In the genomic region with DNA sequence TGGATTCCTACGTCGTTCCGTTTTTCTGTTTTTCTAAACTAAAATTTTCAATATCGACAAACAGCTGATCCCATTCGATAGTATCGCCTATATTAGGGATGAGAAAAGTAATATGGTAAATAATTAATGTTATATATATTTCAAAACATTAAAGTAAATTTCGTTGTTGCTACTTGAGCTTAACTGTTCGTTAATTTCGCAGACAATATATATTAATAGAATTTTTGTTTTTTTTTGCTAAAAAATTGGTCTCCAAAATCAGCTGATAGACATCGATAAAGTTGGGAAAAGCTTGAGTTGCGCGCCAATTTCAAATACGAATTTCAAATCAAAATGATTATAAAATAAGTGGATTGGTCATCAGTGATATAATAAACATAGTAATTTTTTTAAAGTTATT, we compare ENCODE assay signal across 1 fruit fly cellular context.
TF ChIP-seq lines count a peak whose summit lies in the region.

Gene CG12118, minus strand, starts transcription at position 53 of the 400 bp plus-strand sequence.

TF ChIP-seq in whole organism, embryonic, 481 proteins besides CTCF, POLR2A, EP300 and RAD21 (continued from another document and continues in another):
- TF ChIP-seq CG12071 (GFP tag; optimal IDR thresholded peaks at IDR 0.05; lab: Kevin White, UChicago) (no peak), Spps (tag; optimal IDR thresholded peaks at IDR 0.05; lab: Kevin White, UChicago) (peak; percentile 67), run (tag; optimal IDR thresholded peaks at IDR 0.05; lab: Kevin White, UChicago) (no peak), pnt (GFP tag; optimal IDR thresholded peaks at IDR 0.05; lab: Kevin White, UChicago) (no peak), CG11093 (GFP tag; IDR thresholded peaks at IDR 0.05; lab: Robert Waterston, UW) (peak; percentile 74), CG7928 (GFP tag; optimal IDR thresholded peaks at IDR 0.05; lab: Kevin White, UChicago) (peak; percentile 22), Mes4 (GFP tag; optimal IDR thresholded peaks at IDR 0.05; lab: Kevin White, UChicago) (no peak), CG31388 (GFP tag; optimal IDR thresholded peaks at IDR 0.05; lab: Kevin White, UChicago) (peak; percentile 42), lola (GFP tag; optimal IDR thresholded peaks at IDR 0.05; lab: Kevin White, UChicago) (peak in 1 of 3 experiments; percentile 75), CG7271 (tag; optimal IDR thresholded peaks at IDR 0.05; lab: Kevin White, UChicago) (peak; percentile 3), CG12236 (GFP tag; optimal IDR thresholded peaks at IDR 0.05; lab: Kevin White, UChicago) (no peak), Dfd (GFP tag; optimal IDR thresholded peaks at IDR 0.05; lab: Kevin White, UChicago) (no peak), stwl (tag; optimal IDR thresholded peaks at IDR 0.05; lab: Kevin White, UChicago) (peak; percentile 35), bbx (GFP tag; IDR thresholded peaks at IDR 0.05; lab: Robert Waterston, UW; ENCODE audit: partially characterized antibody) (peak; percentile 84), D19A (tag; optimal IDR thresholded peaks at IDR 0.05; lab: Kevin White, UChicago) (peak; percentile 63), pb (GFP tag; optimal IDR thresholded peaks at IDR 0.05; lab: Kevin White, UChicago) (no peak), zfh2 (GFP tag; optimal IDR thresholded peaks at IDR 0.05; lab: Kevin White, UChicago) (peak; percentile 69), Fer3 (tag; optimal IDR thresholded peaks at IDR 0.05; lab: Kevin White, UChicago) (peak; percentile 75), fd64A (GFP tag; optimal IDR thresholded peaks at IDR 0.05; lab: Kevin White, UChicago) (no peak), ssp (GFP tag; IDR thresholded peaks at IDR 0.05; lab: Robert Waterston, UW) (peak; percentile 74), ems (GFP tag; optimal IDR thresholded peaks at IDR 0.05; lab: Kevin White, UChicago) (peak; percentile 17), ken (GFP tag; IDR thresholded peaks at IDR 0.05; lab: Robert Waterston, UW) (peak; percentile 87), CG30403 (GFP tag; optimal IDR thresholded peaks at IDR 0.05; lab: Kevin White, UChicago) (peak; percentile 92), Eip74EF (GFP tag; optimal IDR thresholded peaks at IDR 0.05; lab: Kevin White, UChicago) (peak in 1 of 2 experiments; percentile 54), Jarid2 (GFP tag; optimal IDR thresholded peaks at IDR 0.05; lab: Kevin White, UChicago) (no peak), CG14441 (GFP tag; IDR thresholded peaks at IDR 0.05; lab: Robert Waterston, UW) (peak; percentile 78), sqz (GFP tag; optimal IDR thresholded peaks at IDR 0.05; lab: Kevin White, UChicago) (peak; percentile 43), Hsf (GFP tag; optimal IDR thresholded peaks at IDR 0.05; lab: Kevin White, UChicago) (peak; percentile 71), Myb (GFP tag; optimal IDR thresholded peaks at IDR 0.05; lab: Kevin White, UChicago) (peak; percentile 30), CG13287 (GFP tag; IDR thresholded peaks at IDR 0.05; lab: Robert Waterston, UW; ENCODE audit: partially characterized antibody) (peak; percentile 96), Ada2b (GFP tag; IDR thresholded peaks at IDR 0.05; lab: Robert Waterston, UW) (peak; percentile 75), Kr (GFP tag; optimal IDR thresholded peaks at IDR 0.05; lab: Kevin White, UChicago) (no peak), Deaf1 (tag; optimal IDR thresholded peaks at IDR 0.05; lab: Kevin White, UChicago) (peak; percentile 36), Dad (GFP tag; optimal IDR thresholded peaks at IDR 0.05; lab: Kevin White, UChicago) (no peak), exex (tag; optimal IDR thresholded peaks at IDR 0.05; lab: Kevin White, UChicago) (peak; percentile 50), hbn (GFP tag; IDR thresholded peaks at IDR 0.05; lab: Robert Waterston, UW; ENCODE audit: partially characterized antibody) (peak; percentile 81), CG7372 (GFP tag; IDR thresholded peaks at IDR 0.05; lab: Robert Waterston, UW) (peak; percentile 77), CG1603 (tag; optimal IDR thresholded peaks at IDR 0.05; lab: Kevin White, UChicago) (peak; percentile 35), Rx (GFP tag; IDR thresholded peaks at IDR 0.05; lab: Robert Waterston, UW) (peak; percentile 45; the same call in 1 of the 2 replicates), CG7987 (GFP tag; optimal IDR thresholded peaks at IDR 0.05; lab: Kevin White, UChicago) (peak; percentile 44), CG14667 (GFP tag; IDR thresholded peaks at IDR 0.05; lab: Robert Waterston, UW) (peak; percentile 57; the same call in 1 of the 2 replicates), CG17361 (GFP tag; IDR thresholded peaks at IDR 0.05; lab: Robert Waterston, UW) (peak; percentile 80), onecut (GFP tag; IDR thresholded peaks at IDR 0.05; lab: Robert Waterston, UW) (peak; percentile 14; the same call in 1 of the 2 replicates), CG1647 (GFP tag; optimal IDR thresholded peaks at IDR 0.05; lab: Kevin White, UChicago) (no peak), CG4730 (GFP tag; IDR thresholded peaks at IDR 0.05; lab: Robert Waterston, UW) (peak; percentile 59; the same call in 1 of the 2 replicates), wor (GFP tag; IDR thresholded peaks at IDR 0.05; lab: Robert Waterston, UW) (peak; percentile 67), sim (GFP tag; IDR thresholded peaks at IDR 0.05; lab: Robert Waterston, UW) (no peak), Ravus (GFP tag; IDR thresholded peaks at IDR 0.05; lab: Robert Waterston, UW) (no peak; the same call in 1 of the 2 replicates), CG9932 (GFP tag; IDR thresholded peaks at IDR 0.05; lab: Robert Waterston, UW) (peak; percentile 89), HLH3B (GFP tag; IDR thresholded peaks at IDR 0.05; lab: Robert Waterston, UW) (peak; percentile 78), ERR (GFP tag; optimal IDR thresholded peaks at IDR 0.05; lab: Kevin White, UChicago) (no peak), CG11085 (GFP tag; IDR thresholded peaks at IDR 0.05; lab: Robert Waterston, UW) (0 out of 2 replicates have a peak, but pooled peaks have one; percentile 42), gsb (GFP tag; IDR thresholded peaks at IDR 0.05; lab: Robert Waterston, UW) (peak; percentile 33; the same call in 1 of the 2 replicates), org-1 (GFP tag; optimal IDR thresholded peaks at IDR 0.05; lab: Kevin White, UChicago) (peak; percentile 28), CG10366 (GFP tag; IDR thresholded peaks at IDR 0.05; lab: Robert Waterston, UW) (peak; percentile 88), CG5953 (GFP tag; IDR thresholded peaks at IDR 0.05; lab: Robert Waterston, UW) (0 out of 2 replicates have a peak, but pooled peaks have one; percentile 10), Dip2 (GFP tag; IDR thresholded peaks at IDR 0.05; lab: Robert Waterston, UW) (no peak), slou (GFP tag; optimal IDR thresholded peaks at IDR 0.05; lab: Kevin White, UChicago) (peak; percentile 70), Bgb (GFP tag; IDR thresholded peaks at IDR 0.05; lab: Robert Waterston, UW; ENCODE audit: partially characterized antibody) (peak; percentile 91), sr (GFP tag; IDR thresholded peaks at IDR 0.05; lab: Robert Waterston, UW) (no peak), Optix (GFP tag; IDR thresholded peaks at IDR 0.05; lab: Robert Waterston, UW) (no peak), CG9797 (GFP tag; optimal IDR thresholded peaks at IDR 0.05; lab: Kevin White, UChicago) (peak; percentile 2), Hr3 (GFP tag; optimal IDR thresholded peaks at IDR 0.05; lab: Kevin White, UChicago) (peak; percentile 84), CG6689 (GFP tag; IDR thresholded peaks at IDR 0.05; lab: Robert Waterston, UW) (peak; percentile 80), CG9609 (GFP tag; optimal IDR thresholded peaks at IDR 0.05; lab: Kevin White, UChicago) (peak; percentile 7), Hmx (GFP tag; optimal IDR thresholded peaks at IDR 0.05; lab: Kevin White, UChicago) (no peak), CG3726 (GFP tag; IDR thresholded peaks at IDR 0.05; lab: Robert Waterston, UW) (peak; percentile 5; the same call in 1 of the 3 replicates), p53 (GFP tag; optimal IDR thresholded peaks at IDR 0.05; lab: Kevin White, UChicago) (no peak), klu (GFP tag; IDR thresholded peaks at IDR 0.05; lab: Robert Waterston, UW) (peak; percentile 41; the same call in 1 of the 2 replicates), tgo (GFP tag; IDR thresholded peaks at IDR 0.05; lab: Robert Waterston, UW) (peak; percentile 79), CoRest (tag; optimal IDR thresholded peaks at IDR 0.05; lab: Kevin White, UChicago) (peak; percentile 84), grau (tag; optimal IDR thresholded peaks at IDR 0.05; lab: Kevin White, UChicago) (peak; percentile 67), Lpt (GFP tag; optimal IDR thresholded peaks at IDR 0.05; lab: Kevin White, UChicago) (no peak), CG8089 (GFP tag; optimal IDR thresholded peaks at IDR 0.05; lab: Kevin White, UChicago) (no peak), row (GFP tag; IDR thresholded peaks at IDR 0.05; lab: Robert Waterston, UW) (peak; percentile 91), tin (GFP tag; optimal IDR thresholded peaks at IDR 0.05; lab: Kevin White, UChicago) (peak; percentile 79), CG15073 (GFP tag; optimal IDR thresholded peaks at IDR 0.05; lab: Kevin White, UChicago) (no peak), CG2202 (tag; optimal IDR thresholded peaks at IDR 0.05; lab: Kevin White, UChicago) (peak; percentile 39), Oaz (GFP tag; IDR thresholded peaks at IDR 0.05; lab: Robert Waterston, UW) (peak; percentile 48; the same call in 1 of the 2 replicates), CG3065 (GFP tag; optimal IDR thresholded peaks at IDR 0.05; lab: Kevin White, UChicago) (peak; percentile 59), CG17328 (GFP tag; IDR thresholded peaks at IDR 0.05; lab: Robert Waterston, UW) (peak; percentile 86), CG17612 (GFP tag; IDR thresholded peaks at IDR 0.05; lab: Robert Waterston, UW) (peak; percentile 65), CG43689 (GFP tag; IDR thresholded peaks at IDR 0.05; lab: Robert Waterston, UW) (peak; percentile 45; the same call in 1 of the 2 replicates), CG31224 (GFP tag; IDR thresholded peaks at IDR 0.05; lab: Robert Waterston, UW) (peak; percentile 79), B-H2 (GFP tag; optimal IDR thresholded peaks at IDR 0.05; lab: Kevin White, UChicago) (peak; percentile 81), cato (GFP tag; optimal IDR thresholded peaks at IDR 0.05; lab: Kevin White, UChicago; ENCODE audit: borderline replicate concordance) (peak; percentile 64), Stat92E (GFP tag; optimal IDR thresholded peaks at IDR 0.05; lab: Kevin White, UChicago) (no peak), Nf-YA (GFP tag; IDR thresholded peaks at IDR 0.05; lab: Robert Waterston, UW) (peak; percentile 43; the same call in 1 of the 2 replicates), dm (GFP tag; optimal IDR thresholded peaks at IDR 0.05; lab: Kevin White, UChicago) (no peak), dmrt99B (tag; optimal IDR thresholded peaks at IDR 0.05; lab: Kevin White, UChicago) (peak; percentile 73), nmo (GFP tag; optimal IDR thresholded peaks at IDR 0.05; lab: Kevin White, UChicago) (peak; percentile 85), jumu (GFP tag; optimal IDR thresholded peaks at IDR 0.05; lab: Kevin White, UChicago) (no peak), CG18599 (GFP tag; optimal IDR thresholded peaks at IDR 0.05; lab: Kevin White, UChicago) (peak; percentile 72), CG14965 (GFP tag; optimal IDR thresholded peaks at IDR 0.05; lab: Kevin White, UChicago; ENCODE audit: borderline replicate concordance) (no peak), Ptx1 (GFP tag; IDR thresholded peaks at IDR 0.05; lab: Robert Waterston, UW) (peak; percentile 86), Sox102F (GFP tag; optimal IDR thresholded peaks at IDR 0.05; lab: Kevin White, UChicago) (peak; percentile 87), CG15479 (GFP tag; optimal IDR thresholded peaks at IDR 0.05; lab: Kevin White, UChicago) (no peak), CG32772 (GFP tag; IDR thresholded peaks at IDR 0.05; lab: Robert Waterston, UW) (peak; percentile 75), Asciz (GFP tag; optimal IDR thresholded peaks at IDR 0.05; lab: Kevin White, UChicago) (no peak), Atf6 (GFP tag; IDR thresholded peaks at IDR 0.05; lab: Robert Waterston, UW) (peak; percentile 79), CG6854 (GFP tag; optimal IDR thresholded peaks at IDR 0.05; lab: Kevin White, UChicago) (no peak), Six4 (GFP tag; optimal IDR thresholded peaks at IDR 0.05; lab: Kevin White, UChicago) (peak; percentile 72), CG1602 (GFP tag; optimal IDR thresholded peaks at IDR 0.05; lab: Kevin White, UChicago) (peak; percentile 83), CG30020 (tag; optimal IDR thresholded peaks at IDR 0.05; lab: Kevin White, UChicago) (peak; percentile 41), kni (GFP tag; optimal IDR thresholded peaks at IDR 0.05; lab: Kevin White, UChicago) (no peak), sens-2 (GFP tag; IDR thresholded peaks at IDR 0.05; lab: Robert Waterston, UW) (0 out of 2 replicates have a peak, but pooled peaks have one; percentile 46), fd102C (GFP tag; optimal IDR thresholded peaks at IDR 0.05; lab: Kevin White, UChicago) (no peak), Oli (tag; optimal IDR thresholded peaks at IDR 0.05; lab: Kevin White, UChicago) (peak; percentile 59), twi (tag; optimal IDR thresholded peaks at IDR 0.05; lab: Kevin White, UChicago) (peak; percentile 22), yki (optimal IDR thresholded peaks at IDR 0.05; lab: Kevin White, UChicago) (no peak), inv (GFP tag; IDR thresholded peaks at IDR 0.05; lab: Robert Waterston, UW; ENCODE audit: partially characterized antibody) (peak; percentile 73), tx (GFP tag; optimal IDR thresholded peaks at IDR 0.05; lab: Kevin White, UChicago) (peak; percentile 12), CG10543 (GFP tag; optimal IDR thresholded peaks at IDR 0.05; lab: Kevin White, UChicago) (peak; percentile 50), jigr1 (GFP tag; IDR thresholded peaks at IDR 0.05; lab: Robert Waterston, UW) (no peak), BtbVII (GFP tag; optimal IDR thresholded peaks at IDR 0.05; lab: Kevin White, UChicago) (peak; percentile 36), CG8290 (GFP tag; optimal IDR thresholded peaks at IDR 0.05; lab: Kevin White, UChicago) (peak; percentile 78), CG8290 (tag; optimal IDR thresholded peaks at IDR 0.05; lab: Kevin White, UChicago) (peak; percentile 42 to 43), Chrac-16 (GFP tag; optimal IDR thresholded peaks at IDR 0.05; lab: Kevin White, UChicago) (peak; percentile 86), vvl (GFP tag; IDR thresholded peaks at IDR 0.05; lab: Robert Waterston, UW) (peak; percentile 91), CG12942 (GFP tag; optimal IDR thresholded peaks at IDR 0.05; lab: Kevin White, UChicago) (peak; percentile 81), E2f2 (GFP tag; IDR thresholded peaks at IDR 0.05; lab: Robert Waterston, UW) (peak; percentile 92), CG9437 (GFP tag; optimal IDR thresholded peaks at IDR 0.05; lab: Kevin White, UChicago) (peak; percentile 71), CG4328 (GFP tag; optimal IDR thresholded peaks at IDR 0.05; lab: Kevin White, UChicago) (peak; percentile 45), unc-4 (GFP tag; IDR thresholded peaks at IDR 0.05; lab: Robert Waterston, UW; ENCODE audit: partially characterized antibody) (peak; percentile 96)
